Worm (Caenorhabditis elegans) whole organism, L2 larva: ENCODE data around the gene Y53C12A.8.

ENCODE experiments used
- aly-2 ChIP-seq: fragments of 150-350 bp; optimal IDR thresholded peaks from 2 replicates; lab custom pipeline; 2014; ENCODE audit warnings: missing biosample characterization, missing genetic modification characterization
- nhr-12 ChIP-seq: fragments of 150-350 bp; optimal IDR thresholded peaks from 2 replicates; lab custom pipeline; 2014; ENCODE audit warnings: missing biosample characterization, missing genetic modification characterization
- skn-1 ChIP-seq: sonication (generic microtip); optimal IDR thresholded peaks from 2 replicates; lab custom pipeline; 2017; ENCODE audit warnings: missing biosample characterization, missing genetic modification characterization

DNA sequence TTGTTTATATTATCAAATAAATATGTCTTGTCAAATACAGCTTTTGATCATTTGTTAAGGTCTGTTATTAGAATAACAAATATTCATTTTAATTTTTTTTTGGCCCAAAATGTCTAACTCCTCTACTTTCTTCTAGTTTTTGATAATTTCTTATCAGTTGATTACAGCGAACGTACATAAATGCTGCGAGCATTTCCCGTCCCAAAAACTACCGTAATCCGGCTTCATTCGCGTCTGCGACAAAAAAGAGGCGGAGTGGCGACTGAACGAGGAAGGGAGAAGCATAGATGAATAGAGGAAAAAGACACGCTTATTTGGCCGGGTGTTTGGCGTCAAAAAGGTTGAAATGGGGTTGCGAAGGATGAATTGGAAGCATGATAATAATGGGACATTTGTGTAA lies 40.3 kb upstream of the Y53C12A.8 start:
- TF ChIP-seq skn-1 (tag; lab: Kevin White, UChicago) (no peak), aly-2 (no peak), nhr-12 (no peak)
